Worm (Caenorhabditis elegans) whole organism, mixed stage, embryonic: Measurements from ENCODE around the gene sre-32.

ENCODE experiments used
- M03D4.4 ChIP-seq: sonication (generic microtip); optimal IDR thresholded peaks from 2 replicates; lab custom pipeline; 2017; ENCODE audit warnings: mild to moderate bottlenecking, missing genetic modification characterization, missing compliant biosample characterization
- blmp-1 ChIP-seq: fragments of 150-350 bp; optimal IDR thresholded peaks from 2 replicates; lab custom pipeline; 2014; ENCODE audit warnings: missing biosample characterization, missing genetic modification characterization
- ceh-39 ChIP-seq: fragments of 150-350 bp; optimal IDR thresholded peaks from 2 replicates; lab custom pipeline; 2014; ENCODE audit warnings: missing biosample characterization, missing genetic modification characterization
- ceh-83 ChIP-seq: fragments of 200-800 bp; sonication (Bioruptor generic); optimal IDR thresholded peaks from 2 replicates; lab custom pipeline; 2018; ENCODE audit warnings: mild to moderate bottlenecking, missing genetic modification characterization, missing compliant biosample characterization
- drap-1 ChIP-seq: fragments of 200-800 bp; sonication (Bioruptor generic); optimal IDR thresholded peaks from 3 replicates; lab custom pipeline; 2018; ENCODE audit warnings: mild to moderate bottlenecking, missing genetic modification characterization, missing compliant biosample characterization
- elt-1 ChIP-seq: sonication (generic microtip); optimal IDR thresholded peaks from 2 replicates; lab custom pipeline; 2017; ENCODE audit warnings: missing genetic modification characterization, mild to moderate bottlenecking, missing compliant biosample characterization, antibody characterized with exemption, moderate library complexity, borderline replicate concordance; ENCODE audit not compliant: insufficient read depth
- elt-3 ChIP-seq: fragments of 150-350 bp; optimal IDR thresholded peaks from 2 replicates; lab custom pipeline; 2014; ENCODE audit warnings: missing biosample characterization, missing genetic modification characterization
- lin-32 ChIP-seq: fragments of 200-800 bp; sonication (Bioruptor generic); optimal IDR thresholded peaks from 2 replicates; lab custom pipeline; 2018; ENCODE audit warnings: mild to moderate bottlenecking, missing genetic modification characterization, missing compliant biosample characterization
- nhr-2 ChIP-seq: fragments of 150-350 bp; optimal IDR thresholded peaks from 2 replicates; lab custom pipeline; 2014; ENCODE audit warnings: missing biosample characterization, missing genetic modification characterization
- nhr-237 ChIP-seq: fragments of 150-350 bp; optimal IDR thresholded peaks from 2 replicates; lab custom pipeline; 2014; ENCODE audit warnings: missing biosample characterization, missing genetic modification characterization
- pha-4 ChIP-seq: fragments of 150-350 bp; optimal IDR thresholded peaks from 2 replicates; lab custom pipeline; 2018; ENCODE audit warnings: missing biosample characterization, missing genetic modification reagents, missing genetic modification characterization
- sem-2 ChIP-seq: fragments of 200-800 bp; sonication (Bioruptor generic); optimal IDR thresholded peaks from 2 replicates; lab custom pipeline; 2018; ENCODE audit warnings: mild to moderate bottlenecking, missing genetic modification characterization, missing compliant biosample characterization
- sptf-1 ChIP-seq: sonication (generic microtip); optimal IDR thresholded peaks from 2 replicates; lab custom pipeline; 2017; ENCODE audit warnings: mild to moderate bottlenecking, missing genetic modification characterization, moderate library complexity, missing compliant biosample characterization
- unc-39 ChIP-seq: fragments of 150-350 bp; optimal IDR thresholded peaks from 2 replicates; lab custom pipeline; 2014; ENCODE audit warnings: missing biosample characterization, missing genetic modification characterization
- unc-62 ChIP-seq: fragments of 150-350 bp; optimal IDR thresholded peaks from 2 replicates; lab custom pipeline; 2014; ENCODE audit warnings: missing biosample characterization, missing genetic modification reagents, missing genetic modification characterization
- zip-8 ChIP-seq: fragments of 150-350 bp; optimal IDR thresholded peaks from 2 replicates; lab custom pipeline; 2014; ENCODE audit warnings: missing biosample characterization, missing genetic modification characterization

Gene sre-32

ce11 chrII:12410107-12410506 is 46.4 kb downstream of the sre-32 start, which contains the start of gene F57G9.3:
Gene F57G9.3 (minus strand): TSS chrII:12410207.
- TF ChIP-seq elt-3 (tag; lab: Kevin White, UChicago) (no peak), nhr-237 (tag; lab: Kevin White, UChicago) (no peak), unc-39 (tag; lab: Kevin White, UChicago) (no peak), pha-4 (no peak)
- TF ChIP-seq, all 35 proteins: peak for 0

- TF ChIP-seq unc-39 (tag; lab: Kevin White, UChicago) (no peak), drap-1 (GFP tag; lab: Kevin White, UChicago) (no peak), ceh-83 (GFP tag; lab: Kevin White, UChicago) (no peak), sem-2 (GFP tag; lab: Kevin White, UChicago) (no peak), nhr-2 (no peak), unc-62 (no peak), sptf-1 (tag; lab: Kevin White, UChicago) (no peak), zip-8 (tag; lab: Kevin White, UChicago) (no peak), nhr-237 (tag; lab: Kevin White, UChicago) (no peak), blmp-1 (tag; lab: Kevin White, UChicago) (no peak)
Measured at ce11 chrII:12408717-12409116, 47.8 kb downstream of the sre-32 start, which contains the start of gene sre-31. Gene sre-31 (minus strand): TSS chrII:12408817.

ce11 chrII:12406394-12406793 is 50.1 kb downstream of the sre-32 start, which contains the start of gene sre-30:
Gene sre-30 (minus strand): TSS chrII:12406494.
- TF ChIP-seq drap-1 (GFP tag; lab: Kevin White, UChicago), result no peak
- no peak for TF ChIP-seq lin-32 (GFP tag; lab: Kevin White, UChicago)
- no peak for TF ChIP-seq ceh-39 (tag; lab: Kevin White, UChicago)
- no peak for TF ChIP-seq elt-1
- TF ChIP-seq M03D4.4 (tag; lab: Kevin White, UChicago), result no peak
